Worm (Caenorhabditis elegans) whole organism, L2 larva: ENCODE data around the gene nhr-10.

Experiments
- nhr-10 ChIP-seq: sonication (generic microtip); optimal IDR thresholded peaks from 2 replicates; lab custom pipeline; 2017; ENCODE audit warnings: missing biosample characterization, missing genetic modification characterization
- unc-62 ChIP-seq: fragments of 150-350 bp; optimal IDR thresholded peaks from 2 replicates; lab custom pipeline; 2014; ENCODE audit warnings: missing biosample characterization, missing genetic modification reagents, missing genetic modification characterization

DNA sequence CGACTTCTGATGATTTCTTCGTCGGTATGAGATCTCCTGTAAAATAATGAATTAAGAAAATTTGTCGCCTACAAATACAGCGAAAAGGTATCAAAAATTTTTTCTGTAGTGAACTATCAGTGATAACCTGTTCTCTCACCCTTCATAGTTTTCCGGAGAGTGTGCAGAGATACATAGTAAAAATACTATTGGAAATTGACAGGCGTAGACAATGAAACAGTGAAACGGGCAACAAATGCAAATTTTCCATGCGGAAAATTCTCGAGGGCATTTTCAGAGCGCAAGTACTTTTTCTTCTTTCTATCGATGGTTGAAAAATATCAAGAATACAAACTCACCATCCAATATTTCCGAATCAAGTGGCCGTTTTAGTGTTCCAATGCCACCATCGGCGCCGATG lies 28.1 kb downstream of the nhr-10 start:
- TF ChIP-seq nhr-10 (tag; lab: Kevin White, UChicago), result no peak
- no peak for TF ChIP-seq unc-62
